Fruit fly (Drosophila melanogaster) whole organism, embryonic: ENCODE measurements around the gene CG33172.

ENCODE experiments used
- CG12299 ChIP-seq: fragments of 200-800 bp; sonication (Bioruptor generic); optimal IDR thresholded peaks from 2 replicates; lab custom pipeline; 2018; ENCODE audit warnings: missing biosample characterization, mild to moderate bottlenecking, missing genetic modification characterization
- CG15011 ChIP-seq: fragments of 200-800 bp; sonication (Bioruptor generic); optimal IDR thresholded peaks from 3 replicates; lab custom pipeline; 2018; ENCODE audit warnings: missing biosample characterization, mild to moderate bottlenecking, missing genetic modification characterization
- CG4820 ChIP-seq: fragments of 200-800 bp; sonication (Bioruptor generic); optimal IDR thresholded peaks from 3 replicates; lab custom pipeline; 2016; ENCODE audit warnings: missing biosample characterization, missing genetic modification characterization
- Hmx ChIP-seq: fragments of 200-800 bp; sonication (Bioruptor generic); optimal IDR thresholded peaks from 2 replicates; lab custom pipeline; 2016; ENCODE audit warnings: missing biosample characterization, missing genetic modification characterization
- Hr39 ChIP-seq: fragments of >200 bp; optimal IDR thresholded peaks from 2 replicates; lab custom pipeline; 2017
- Optix ChIP-seq: fragments of 200-800 bp; sonication (Bioruptor generic); IDR thresholded peaks from 3 replicates; pipeline ENCODE4 v1.3.6; 2022; ENCODE audit warnings: missing biosample characterization, missing genetic modification characterization
- lab ChIP-seq: fragments of 200-800 bp; sonication (Bioruptor generic); optimal IDR thresholded peaks from 3 replicates; lab custom pipeline; 2017; ENCODE audit warnings: missing biosample characterization, missing genetic modification characterization, mild to moderate bottlenecking, moderate library complexity, missing genetic modification reagents
- nom ChIP-seq: fragments of 200-800 bp; sonication (Bioruptor generic); optimal IDR thresholded peaks from 2 replicates; lab custom pipeline; 2017; ENCODE audit warnings: missing biosample characterization, missing genetic modification characterization, mild to moderate bottlenecking, moderate library complexity, missing genetic modification reagents
- onecut ChIP-seq: fragments of 200-800 bp; sonication (Bioruptor generic); IDR thresholded peaks from 2 replicates; pipeline ENCODE4 v1.3.6; 2022; ENCODE audit warnings: missing biosample characterization, missing genetic modification characterization
- pum ChIP-seq: fragments of 200-800 bp; sonication (Bioruptor generic); optimal IDR thresholded peaks from 2 replicates; lab custom pipeline; 2016; ENCODE audit warnings: missing biosample characterization, missing genetic modification characterization
- seq ChIP-seq: fragments of 200-800 bp; sonication (Bioruptor generic); IDR thresholded peaks from 2 replicates; pipeline ENCODE4 v1.3.6; 2022; ENCODE audit warnings: missing biosample characterization, missing genetic modification characterization
- sisA ChIP-seq: fragments of 200-800 bp; sonication (Bioruptor generic); IDR thresholded peaks from 2 replicates; pipeline ENCODE4 v1.3.6; 2022; ENCODE audit warnings: missing biosample characterization, missing genetic modification characterization
- vfl ChIP-seq: fragments of 200-800 bp; sonication (Bioruptor generic); optimal IDR thresholded peaks from 2 replicates; lab custom pipeline; 2016; ENCODE audit warnings: missing biosample characterization, missing genetic modification characterization

dm6 chrX:15817823-15818222 is 48.4 kb downstream of the CG33172 start:
- TF ChIP-seq nom (GFP tag; lab: Kevin White, UChicago) (no peak), CG4820 (GFP tag; lab: Kevin White, UChicago) (no peak), seq (GFP tag; lab: Robert Waterston, UW) (no peak), Hmx (no peak), pum (GFP tag; lab: Kevin White, UChicago) (no peak), lab (GFP tag; lab: Kevin White, UChicago) (no peak), CG12299 (tag; lab: Kevin White, UChicago) (no peak), CG15011 (GFP tag; lab: Kevin White, UChicago) (no peak), sisA (no peak), Optix (no peak), onecut (GFP tag; lab: Robert Waterston, UW) (no peak), vfl (GFP tag; lab: Kevin White, UChicago) (no peak), Hr39 (lab: Kevin White, UChicago) (no peak)
